Worm (Caenorhabditis elegans) whole organism, L2 larva: ENCODE data around the gene srh-8.

Experiments used
- R02D3.7 ChIP-seq: fragments of 150-350 bp; optimal IDR thresholded peaks from 2 replicates; lab custom pipeline; 2014; ENCODE audit warnings: missing biosample characterization, missing genetic modification characterization
- aly-2 ChIP-seq: fragments of 150-350 bp; optimal IDR thresholded peaks from 2 replicates; lab custom pipeline; 2014; ENCODE audit warnings: missing biosample characterization, missing genetic modification characterization
- ceh-82 ChIP-seq: fragments of 150-350 bp; optimal IDR thresholded peaks from 2 replicates; lab custom pipeline; 2014; ENCODE audit warnings: missing biosample characterization, missing genetic modification characterization
- lin-11 ChIP-seq: fragments of 150-350 bp; sonication (generic microtip); optimal IDR thresholded peaks from 2 replicates; lab custom pipeline; 2014; ENCODE audit warnings: missing biosample characterization, missing genetic modification characterization, inconsistent platforms, mixed read lengths
- lin-13 ChIP-seq: fragments of 150-350 bp; optimal IDR thresholded peaks from 2 replicates; lab custom pipeline; 2014; ENCODE audit warnings: missing biosample characterization, missing genetic modification reagents, missing genetic modification characterization
- nhr-237 ChIP-seq: fragments of 150-350 bp; optimal IDR thresholded peaks from 2 replicates; lab custom pipeline; 2014; ENCODE audit warnings: missing biosample characterization, missing genetic modification characterization

- TF ChIP-seq R02D3.7 = no peak
- TF ChIP-seq lin-11 (tag; lab: Kevin White, UChicago) = no peak
- no peak for TF ChIP-seq nhr-237 (tag; lab: Kevin White, UChicago)
- no peak for TF ChIP-seq lin-13
- TF ChIP-seq ceh-82 (tag; lab: Kevin White, UChicago) = no peak
- TF ChIP-seq aly-2 (tag; lab: Kevin White, UChicago) = no peak
These were observed 13.3 kb downstream of the srh-8 start for ce11 chrV:4018591-4018990.
